Fruit fly (Drosophila melanogaster): ENCODE results near the gene CG17681.

The CG17681 gene

dm6 chr2L:18152172-18152639, 717 bp upstream of the CG17681 start, which contains the start of gene Socs36E (continued):
- TF ChIP-seq zfh1 (GFP tag; IDR thresholded peaks at IDR 0.05) (peak; percentile 43; the same call in 2 of the 3 replicates), yki (optimal IDR thresholded peaks at IDR 0.05) (peak; percentile 25), insv (GFP tag; optimal IDR thresholded peaks at IDR 0.05) (peak in 1 of 2 experiments; percentile 76), cwo (GFP tag; optimal IDR thresholded peaks at IDR 0.05) (no peak), sisA (GFP tag; IDR thresholded peaks at IDR 0.05) (no peak), fd102C (GFP tag; optimal IDR thresholded peaks at IDR 0.05) (no peak), CG12391 (tag; optimal IDR thresholded peaks at IDR 0.05) (peak; percentile 51), CG14050 (GFP tag; IDR thresholded peaks at IDR 0.05) (no peak), salm (tag; optimal IDR thresholded peaks at IDR 0.05) (peak; percentile 22), Hsf (GFP tag; optimal IDR thresholded peaks at IDR 0.05) (peak; percentile 2), ewg (GFP tag; optimal IDR thresholded peaks at IDR 0.05) (no peak), CG12219 (GFP tag; optimal IDR thresholded peaks at IDR 0.05) (no peak), Stat92E (GFP tag; optimal IDR thresholded peaks at IDR 0.05) (peak in 1 of 3 experiments; percentile 62), CG8281 (tag; optimal IDR thresholded peaks at IDR 0.05) (no peak), NfI (GFP tag; optimal IDR thresholded peaks at IDR 0.05) (peak; percentile 37), pfk (GFP tag; optimal IDR thresholded peaks at IDR 0.05) (peak; percentile 49), H2.0 (GFP tag; IDR thresholded peaks at IDR 0.05) (no peak), CG11093 (GFP tag; IDR thresholded peaks at IDR 0.05) (no peak), Opbp (GFP tag; IDR thresholded peaks at IDR 0.05; ENCODE audit: partially characterized antibody) (peak; percentile 72), vfl (GFP tag; optimal IDR thresholded peaks at IDR 0.05) (peak; percentile 52), CG6254 (GFP tag; optimal IDR thresholded peaks at IDR 0.05) (no peak), knrl (GFP tag; IDR thresholded peaks at IDR 0.05; ENCODE audit: partially characterized antibody) (peak; percentile 69; the same call in 2 of the 3 replicates), BEAF-32 (GFP tag; optimal IDR thresholded peaks at IDR 0.05) (peak; percentile 70), mam (GFP tag; optimal IDR thresholded peaks at IDR 0.05) (peak; percentile 7), tx (GFP tag; optimal IDR thresholded peaks at IDR 0.05) (no peak), ems (GFP tag; optimal IDR thresholded peaks at IDR 0.05) (no peak), HLHmδ (GFP tag; optimal IDR thresholded peaks at IDR 0.05) (peak; percentile 83), Sox100B (GFP tag; optimal IDR thresholded peaks at IDR 0.05) (no peak), pho (GFP tag; optimal IDR thresholded peaks at IDR 0.05) (peak; percentile 37), Myb (GFP tag; optimal IDR thresholded peaks at IDR 0.05) (peak; percentile 92), slou (GFP tag; optimal IDR thresholded peaks at IDR 0.05) (no peak), CG32772 (GFP tag; IDR thresholded peaks at IDR 0.05) (no peak), CG7372 (GFP tag; IDR thresholded peaks at IDR 0.05) (no peak), CG10321 (GFP tag; IDR thresholded peaks at IDR 0.05) (no peak), CG3838 (GFP tag; optimal IDR thresholded peaks at IDR 0.05) (no peak), CG12659 (GFP tag; optimal IDR thresholded peaks at IDR 0.05) (peak; percentile 50), CG2120 (GFP tag; optimal IDR thresholded peaks at IDR 0.05) (peak; percentile 9), CG18476 (GFP tag; optimal IDR thresholded peaks at IDR 0.05) (no peak), org-1 (GFP tag; optimal IDR thresholded peaks at IDR 0.05) (peak; percentile 5), mirr (GFP tag; optimal IDR thresholded peaks at IDR 0.05) (peak; percentile 39), nerfin-1 (tag; optimal IDR thresholded peaks at IDR 0.05) (no peak), CG8944 (GFP tag; optimal IDR thresholded peaks at IDR 0.05) (peak; percentile 30), phol (tag; optimal IDR thresholded peaks at IDR 0.05) (peak; percentile 99), Side (GFP tag; optimal IDR thresholded peaks at IDR 0.05) (peak; percentile 9), vvl (GFP tag; IDR thresholded peaks at IDR 0.05) (peak; percentile 95), gro (GFP tag; optimal IDR thresholded peaks at IDR 0.05) (peak; percentile 56), CG11696 (GFP tag; IDR thresholded peaks at IDR 0.05) (no peak), croc (GFP tag; conservative IDR thresholded peaks at IDR 0.05) (no peak), CG7839 (tag; optimal IDR thresholded peaks at IDR 0.05) (peak; percentile 22), dati (GFP tag; IDR thresholded peaks at IDR 0.05) (no peak), CG2116 (GFP tag; optimal IDR thresholded peaks at IDR 0.05) (peak; percentile 68)

All from whole organism, embryonic.